Fruit fly (Drosophila melanogaster): ENCODE data around the gene CG31998.

CG31998 gene

dm6 chr4:210011-210649 lies 4.4 kb upstream of the CG31998 start, which contains the start of gene Crk (continued):
- TF ChIP-seq Sry-β (GFP tag; optimal IDR thresholded peaks at IDR 0.05) = no peak
- TF ChIP-seq odd (GFP tag; optimal IDR thresholded peaks at IDR 0.05) = peak; percentile 7
- peak; percentile 15 for TF ChIP-seq CG8089 (GFP tag; optimal IDR thresholded peaks at IDR 0.05)
- no peak for TF ChIP-seq BtbVII (GFP tag; optimal IDR thresholded peaks at IDR 0.05)
- no peak for TF ChIP-seq Dll (GFP tag; IDR thresholded peaks at IDR 0.05; ENCODE audit: partially characterized antibody)
- TF ChIP-seq CG4707 (GFP tag; optimal IDR thresholded peaks at IDR 0.05) = no peak
- no peak for TF ChIP-seq CG3847 (GFP tag; IDR thresholded peaks at IDR 0.05)
- no peak for TF ChIP-seq exex (tag; optimal IDR thresholded peaks at IDR 0.05)
- no peak for TF ChIP-seq CG9817 (tag; optimal IDR thresholded peaks at IDR 0.05)
- TF ChIP-seq twi (tag; optimal IDR thresholded peaks at IDR 0.05) = no peak
- TF ChIP-seq cwo (GFP tag; optimal IDR thresholded peaks at IDR 0.05) = no peak
- TF ChIP-seq psq (GFP tag; optimal IDR thresholded peaks at IDR 0.05) = no peak
- TF ChIP-seq CG1792 (GFP tag; optimal IDR thresholded peaks at IDR 0.05) = no peak
- TF ChIP-seq CG10959 (GFP tag; IDR thresholded peaks at IDR 0.05) = no peak
- no peak for TF ChIP-seq CG18619 (GFP tag; optimal IDR thresholded peaks at IDR 0.05)
- no peak for TF ChIP-seq Meics (GFP tag; optimal IDR thresholded peaks at IDR 0.05)
- TF ChIP-seq CG16863 (GFP tag; optimal IDR thresholded peaks at IDR 0.05) = no peak
- TF ChIP-seq CG15269 (tag; optimal IDR thresholded peaks at IDR 0.05) = no peak
- TF ChIP-seq CG34422 (GFP tag; IDR thresholded peaks at IDR 0.05) = no peak
- no peak for TF ChIP-seq Ssrp (tag; optimal IDR thresholded peaks at IDR 0.05)
- peak; percentile 3 for TF ChIP-seq CG13624 (GFP tag; optimal IDR thresholded peaks at IDR 0.05)
- no peak for TF ChIP-seq esg (GFP tag; conservative IDR thresholded peaks at IDR 0.05)
- TF ChIP-seq CG2712 (tag; optimal IDR thresholded peaks at IDR 0.05) = no peak
- no peak for TF ChIP-seq CG14860 (GFP tag; IDR thresholded peaks at IDR 0.05; ENCODE audit: partially characterized antibody)
- no peak for TF ChIP-seq seq (GFP tag; IDR thresholded peaks at IDR 0.05)
- TF ChIP-seq sens-2 (GFP tag; IDR thresholded peaks at IDR 0.05) = no peak
- peak; percentile 47 for TF ChIP-seq YL-1 (GFP tag; optimal IDR thresholded peaks at IDR 0.05)
- no peak for TF ChIP-seq salm (tag; optimal IDR thresholded peaks at IDR 0.05)
- no peak for TF ChIP-seq CG10321 (GFP tag; IDR thresholded peaks at IDR 0.05)
- TF ChIP-seq gt (GFP tag; IDR thresholded peaks at IDR 0.05) = no peak
- no peak for TF ChIP-seq onecut (GFP tag; IDR thresholded peaks at IDR 0.05)
- no peak for TF ChIP-seq sna (GFP tag; IDR thresholded peaks at IDR 0.05; ENCODE audit: partially characterized antibody)
- no peak for TF ChIP-seq Six4 (GFP tag; optimal IDR thresholded peaks at IDR 0.05)
- no peak for TF ChIP-seq ems (GFP tag; optimal IDR thresholded peaks at IDR 0.05)
- TF ChIP-seq CG2875 (GFP tag; optimal IDR thresholded peaks at IDR 0.05) = no peak
- no peak for TF ChIP-seq zen2 (GFP tag; IDR thresholded peaks at IDR 0.05; ENCODE audit: partially characterized antibody)
- TF ChIP-seq al (GFP tag; IDR thresholded peaks at IDR 0.05) = no peak
- no peak for TF ChIP-seq sr (GFP tag; IDR thresholded peaks at IDR 0.05)
- TF ChIP-seq CG6272 (GFP tag; IDR thresholded peaks at IDR 0.05) = no peak
- TF ChIP-seq CG6683 (GFP tag; optimal IDR thresholded peaks at IDR 0.05) = no peak
- no peak for TF ChIP-seq sqz (GFP tag; optimal IDR thresholded peaks at IDR 0.05)
- TF ChIP-seq CG17328 (GFP tag; IDR thresholded peaks at IDR 0.05) = no peak
- TF ChIP-seq Eip74EF (GFP tag; optimal IDR thresholded peaks at IDR 0.05) = no peak
- no peak for TF ChIP-seq CG2199 (GFP tag; IDR thresholded peaks at IDR 0.05)
- no peak for TF ChIP-seq CG11696 (GFP tag; IDR thresholded peaks at IDR 0.05)
- TF ChIP-seq dm (GFP tag; optimal IDR thresholded peaks at IDR 0.05) = no peak
- no peak for TF ChIP-seq pum (GFP tag; optimal IDR thresholded peaks at IDR 0.05)
- TF ChIP-seq chif (GFP tag; optimal IDR thresholded peaks at IDR 0.05) = no peak
- TF ChIP-seq CG4328 (GFP tag; optimal IDR thresholded peaks at IDR 0.05) = no peak
- TF ChIP-seq HLHmδ (GFP tag; optimal IDR thresholded peaks at IDR 0.05) = no peak
- TF ChIP-seq CG17186 (GFP tag; optimal IDR thresholded peaks at IDR 0.05) = no peak
